Worm (Caenorhabditis elegans) whole organism, L4 larva: ENCODE results near the gene C54E10.7.

ENCODE experiments used
- D1046.2 ChIP-seq: fragments of 200-800 bp; sonication (Bioruptor generic); IDR thresholded peaks from 2 replicates; pipeline ENCODE4 v1.3.6; 2022; ENCODE audit warnings: missing genetic modification characterization, missing compliant biosample characterization
- F44E2.7 ChIP-seq: fragments of 200-800 bp; sonication (Bioruptor generic); IDR thresholded peaks from 2 replicates; pipeline ENCODE4 v2.1.2; 2022; ENCODE audit warnings: missing genetic modification characterization, missing compliant biosample characterization
- F49E8.2 ChIP-seq: sonication (generic microtip); optimal IDR thresholded peaks from 2 replicates; lab custom pipeline; 2016; ENCODE audit warnings: missing compliant biosample characterization, mild to moderate bottlenecking, missing genetic modification characterization, borderline replicate concordance
- R02D3.7 ChIP-seq: fragments of 150-350 bp; sonication (generic microtip); optimal IDR thresholded peaks from 3 replicates; lab custom pipeline; 2014; ENCODE audit warnings: missing biosample characterization, missing genetic modification characterization
- Y105C5A.15 ChIP-seq: fragments of 200-800 bp; sonication (Bioruptor generic); IDR thresholded peaks from 2 replicates; pipeline ENCODE4 v1.3.6; 2022; ENCODE audit warnings: missing genetic modification characterization, missing compliant biosample characterization
- ZK337.2 ChIP-seq: fragments of 200-800 bp; sonication (Bioruptor generic); IDR thresholded peaks from 2 replicates; pipeline ENCODE4 v1.3.6; 2022; ENCODE audit warnings: missing genetic modification reagents, missing genetic modification characterization, missing compliant biosample characterization
- ZK546.5 ChIP-seq, 2 experiments: sonication (generic microtip); optimal IDR thresholded peaks; 2 replicates each; lab custom pipeline; 2017; ENCODE audit warnings: missing biosample characterization in 2 of 2, missing genetic modification characterization in 2 of 2
- aly-2 ChIP-seq: sonication (generic microtip); optimal IDR thresholded peaks from 2 replicates; lab custom pipeline; 2018; ENCODE audit warnings: missing biosample characterization, missing genetic modification characterization
- arid-1 ChIP-seq: fragments of 200-800 bp; sonication (Bioruptor generic); conservative IDR thresholded peaks from 2 replicates; pipeline ENCODE4 v1.3.6; 2022; ENCODE audit warnings: missing genetic modification reagents, missing genetic modification characterization, missing compliant biosample characterization
- attf-4 ChIP-seq: sonication (generic microtip); optimal IDR thresholded peaks from 3 replicates; lab custom pipeline; 2017; ENCODE audit warnings: missing biosample characterization, missing genetic modification characterization
- ceh-28 ChIP-seq: fragments of 150-350 bp; optimal IDR thresholded peaks from 2 replicates; lab custom pipeline; 2014; ENCODE audit warnings: missing biosample characterization, missing genetic modification reagents, missing genetic modification characterization
- ces-1 ChIP-seq: fragments of 150-350 bp; sonication (generic microtip); optimal IDR thresholded peaks from 4 replicates; lab custom pipeline; 2014; ENCODE audit warnings: missing biosample characterization, missing genetic modification reagents, missing genetic modification characterization
- daf-12 ChIP-seq: fragments of 150-350 bp; optimal IDR thresholded peaks from 2 replicates; lab custom pipeline; 2014; ENCODE audit warnings: missing biosample characterization, missing genetic modification reagents, missing genetic modification characterization
- dmd-6 ChIP-seq: fragments of 200-800 bp; sonication (Bioruptor generic); IDR thresholded peaks from 2 replicates; pipeline ENCODE4 v1.3.6; 2022; ENCODE audit warnings: missing genetic modification reagents, missing genetic modification characterization, missing compliant biosample characterization
- dmd-9 ChIP-seq: fragments of 200-800 bp; sonication (Bioruptor generic); IDR thresholded peaks from 2 replicates; pipeline ENCODE4 v1.3.6; 2022; ENCODE audit warnings: missing genetic modification reagents, missing genetic modification characterization, missing compliant biosample characterization
- duxl-1 ChIP-seq: sonication (generic microtip); optimal IDR thresholded peaks from 2 replicates; lab custom pipeline; 2016; ENCODE audit warnings: mild to moderate bottlenecking, missing genetic modification characterization, moderate library complexity, missing compliant biosample characterization; ENCODE audit not compliant: poor library complexity
- dve-1 ChIP-seq: sonication (generic microtip); optimal IDR thresholded peaks from 2 replicates; lab custom pipeline; 2017; ENCODE audit warnings: antibody characterized with exemption, mild to moderate bottlenecking, missing genetic modification characterization, missing compliant biosample characterization; ENCODE audit not compliant: insufficient read depth
- hlh-11 ChIP-seq: fragments of 200-800 bp; sonication (Bioruptor generic); optimal IDR thresholded peaks from 2 replicates; lab custom pipeline; 2018; ENCODE audit warnings: mild to moderate bottlenecking, missing genetic modification characterization, missing compliant biosample characterization
- hlh-30 ChIP-seq: sonication (generic microtip); optimal IDR thresholded peaks from 2 replicates; lab custom pipeline; 2017; ENCODE audit warnings: antibody characterized with exemption, mild to moderate bottlenecking, missing genetic modification characterization, missing compliant biosample characterization; ENCODE audit not compliant: insufficient read depth
- hmg-1.1 ChIP-seq: fragments of 200-800 bp; sonication (Bioruptor generic); IDR thresholded peaks from 2 replicates; pipeline ENCODE4 v1.3.6; 2022; ENCODE audit warnings: missing genetic modification reagents, missing genetic modification characterization, missing compliant biosample characterization
- jun-1 ChIP-seq: fragments of 150-350 bp; optimal IDR thresholded peaks from 2 replicates; lab custom pipeline; 2014; ENCODE audit warnings: missing biosample characterization, missing genetic modification reagents, missing genetic modification characterization
- lim-7 ChIP-seq: fragments of 200-800 bp; sonication (Bioruptor generic); IDR thresholded peaks from 2 replicates; pipeline ENCODE4 v1.3.6; 2022; ENCODE audit warnings: missing genetic modification characterization, missing compliant biosample characterization
- lin-13 ChIP-seq: fragments of 150-350 bp; optimal IDR thresholded peaks from 2 replicates; lab custom pipeline; 2014; ENCODE audit warnings: missing biosample characterization, missing genetic modification reagents, missing genetic modification characterization
- lin-29 ChIP-seq: fragments of 200-800 bp; sonication (Bioruptor generic); IDR thresholded peaks from 2 replicates; pipeline ENCODE4 v1.3.6; 2022; ENCODE audit warnings: missing genetic modification reagents, missing genetic modification characterization, missing compliant biosample characterization
- lin-38 ChIP-seq: fragments of 200-800 bp; sonication (Bioruptor generic); IDR thresholded peaks from 2 replicates; pipeline ENCODE4 v1.3.6; 2022; ENCODE audit warnings: missing genetic modification reagents, missing genetic modification characterization, missing compliant biosample characterization
- lsy-2 ChIP-seq, 2 experiments: fragments of 150-350 bp in 1 of 2; sonication (generic microtip) in 1 of 2; optimal IDR thresholded peaks; 2 replicates each; lab custom pipeline; 2014 to 2017; ENCODE audit warnings: missing biosample characterization in 2 of 2, missing genetic modification characterization in 2 of 2
- mes-2 ChIP-seq: sonication (generic microtip); optimal IDR thresholded peaks from 2 replicates; lab custom pipeline; 2016; ENCODE audit warnings: missing genotype, mild to moderate bottlenecking, missing genetic modification characterization, missing compliant biosample characterization; ENCODE audit not compliant: poor library complexity, severe bottlenecking
- mxl-2 ChIP-seq: fragments of 200-800 bp; sonication (Bioruptor generic); conservative IDR thresholded peaks from 2 replicates; pipeline ENCODE4 v1.3.6; 2022; ENCODE audit warnings: missing genetic modification reagents, missing genetic modification characterization, missing compliant biosample characterization
- nhr-28 ChIP-seq: fragments of 150-350 bp; optimal IDR thresholded peaks from 2 replicates; lab custom pipeline; 2014; ENCODE audit warnings: missing biosample characterization, missing genetic modification characterization
- nhr-41 ChIP-seq: fragments of 200-800 bp; sonication (Bioruptor generic); IDR thresholded peaks from 2 replicates; pipeline ENCODE4 v1.3.6; 2022; ENCODE audit warnings: missing genetic modification reagents, missing genetic modification characterization, missing compliant biosample characterization
- nhr-42 ChIP-seq: fragments of 200-800 bp; sonication (Bioruptor generic); IDR thresholded peaks from 2 replicates; pipeline ENCODE4 v1.3.6; 2022; ENCODE audit warnings: missing genetic modification characterization, missing compliant biosample characterization
- nhr-6 ChIP-seq: fragments of 150-350 bp; optimal IDR thresholded peaks from 2 replicates; lab custom pipeline; 2014; ENCODE audit warnings: missing biosample characterization, missing genetic modification characterization
- nhr-77 ChIP-seq: fragments of 150-350 bp; optimal IDR thresholded peaks from 2 replicates; lab custom pipeline; 2014; ENCODE audit warnings: missing biosample characterization, missing genetic modification characterization
- php-3 ChIP-seq: fragments of 200-800 bp; sonication (Bioruptor generic); IDR thresholded peaks from 2 replicates; pipeline ENCODE4 v1.3.6; 2022; ENCODE audit warnings: missing genetic modification reagents, missing genetic modification characterization, missing compliant biosample characterization
- pqm-1 ChIP-seq: sonication (generic microtip); optimal IDR thresholded peaks from 2 replicates; lab custom pipeline; 2017; ENCODE audit warnings: missing biosample characterization, missing genetic modification characterization
- sdz-12 ChIP-seq: fragments of 200-800 bp; sonication (Bioruptor generic); optimal IDR thresholded peaks from 2 replicates; lab custom pipeline; 2018; ENCODE audit warnings: mild to moderate bottlenecking, missing genetic modification characterization, missing compliant biosample characterization
- set-16 ChIP-seq: fragments of 200-800 bp; sonication (Bioruptor generic); IDR thresholded peaks from 2 replicates; pipeline ENCODE4 v1.3.6; 2022; ENCODE audit warnings: missing genetic modification reagents, missing genetic modification characterization, missing compliant biosample characterization
- snpc-4 ChIP-seq: fragments of 150-350 bp; optimal IDR thresholded peaks from 2 replicates; lab custom pipeline; 2014; ENCODE audit warnings: missing biosample characterization, missing genetic modification characterization
- spr-3 ChIP-seq: fragments of 200-800 bp; sonication (Bioruptor generic); optimal IDR thresholded peaks from 2 replicates; lab custom pipeline; 2018; ENCODE audit warnings: mild to moderate bottlenecking, missing genetic modification characterization, missing compliant biosample characterization
- vab-7 ChIP-seq: fragments of 200-800 bp; sonication (Bioruptor generic); IDR thresholded peaks from 2 replicates; pipeline ENCODE4 v1.3.6; 2022; ENCODE audit warnings: missing genetic modification reagents, missing genetic modification characterization, missing compliant biosample characterization
- zag-1 ChIP-seq: fragments of 150-350 bp; optimal IDR thresholded peaks from 2 replicates; lab custom pipeline; 2014; ENCODE audit warnings: missing biosample characterization, missing genetic modification characterization
- zfp-2 ChIP-seq: sonication (generic microtip); optimal IDR thresholded peaks from 2 replicates; lab custom pipeline; 2016; ENCODE audit warnings: mild to moderate bottlenecking, missing genetic modification characterization, missing compliant biosample characterization
- zip-11 ChIP-seq: fragments of 200-800 bp; sonication (Bioruptor generic); IDR thresholded peaks from 2 replicates; pipeline ENCODE4 v1.3.6; 2022; ENCODE audit warnings: missing genetic modification characterization, missing compliant biosample characterization
- zip-2 ChIP-seq: fragments of 150-350 bp; optimal IDR thresholded peaks from 2 replicates; lab custom pipeline; 2014; ENCODE audit warnings: missing biosample characterization, missing genetic modification characterization

The C54E10.7 gene

DNA sequence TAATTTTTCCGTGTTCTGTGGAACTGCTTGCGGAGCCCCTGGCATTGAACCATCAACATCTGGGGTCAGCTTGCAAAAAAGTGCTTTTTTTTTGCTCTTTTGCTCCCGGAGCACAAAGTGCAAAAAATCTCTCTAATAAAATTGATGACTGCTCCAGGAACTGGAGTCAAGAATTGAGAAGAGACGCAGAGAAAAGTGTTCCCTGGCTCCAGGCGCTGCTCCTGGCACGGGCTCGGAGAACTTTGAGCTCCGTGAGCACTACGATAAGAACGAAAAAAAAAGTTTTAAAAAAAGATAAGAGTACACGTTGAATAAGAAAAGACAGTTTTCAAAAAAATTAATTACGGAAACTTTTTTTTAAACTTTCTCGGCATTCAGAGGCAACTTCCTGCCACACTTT lies 28.7 kb upstream of the C54E10.7 start (continued):
- TF ChIP-seq mes-2 (tag; lab: Kevin White, UChicago) (no peak), dmd-9 (no peak), arid-1 (GFP tag; lab: Robert Waterston, UW) (no peak), nhr-28 (tag; lab: Kevin White, UChicago) (peak; percentile 71), lin-13 (no peak), hlh-30 (tag; lab: Kevin White, UChicago) (peak; percentile 3), ces-1 (GFP tag; lab: Kevin White, UChicago) (no peak), pqm-1 (tag; lab: Kevin White, UChicago) (peak; percentile 58), zip-2 (tag; lab: Kevin White, UChicago) (no peak), daf-12 (tag; lab: Kevin White, UChicago) (no peak), zag-1 (tag; lab: Kevin White, UChicago) (no peak), lin-38 (GFP tag; lab: Robert Waterston, UW) (no peak), ceh-28 (tag; lab: Kevin White, UChicago) (no peak), mxl-2 (GFP tag; lab: Robert Waterston, UW) (no peak), snpc-4 (tag; lab: Kevin White, UChicago) (no peak), lsy-2 (tag; optimal IDR thresholded peaks at IDR 0.05; lab: Kevin White, UChicago) (peak in 1 of 2 experiments; percentile 40), lin-29 (GFP tag; lab: Robert Waterston, UW) (no peak), hlh-11 (tag; lab: Kevin White, UChicago) (peak; percentile 79), hmg-1.1 (GFP tag; lab: Robert Waterston, UW) (no peak), ZK337.2 (GFP tag; lab: Robert Waterston, UW) (no peak), jun-1 (tag; lab: Kevin White, UChicago) (no peak), ZK546.5 (tag; optimal IDR thresholded peaks at IDR 0.05; lab: Kevin White, UChicago) (no peak), nhr-42 (GFP tag; lab: Robert Waterston, UW) (no peak), php-3 (GFP tag; lab: Robert Waterston, UW) (peak; percentile 40; the same call in 1 of the 2 replicates), duxl-1 (tag; lab: Kevin White, UChicago) (peak; percentile 92), Y105C5A.15 (GFP tag; lab: Robert Waterston, UW) (no peak), dve-1 (tag; lab: Kevin White, UChicago) (peak; percentile 77), nhr-77 (tag; lab: Kevin White, UChicago) (peak; percentile 2), nhr-41 (no peak)
- TF ChIP-seq, all 104 proteins: peak for 15

- no peak for TF ChIP-seq F49E8.2 (tag; lab: Kevin White, UChicago)
- 0 out of 2 replicates have a peak, but pooled peaks have one; percentile 9 for TF ChIP-seq set-16
Observed at ce11 chrV:18783474-18783873, 28.0 kb upstream of the C54E10.7 start, which contains the start of gene Y17D7B.10. Gene Y17D7B.10, plus strand, starts transcription at chrV:18783716.

ce11 chrV:18786694-18787093 lies 24.8 kb upstream of the C54E10.7 start, which contains the start of gene Y17D7B.3:
Gene Y17D7B.3, minus strand, starts transcription at chrV:18786794.
- TF ChIP-seq D1046.2 (GFP tag; lab: Robert Waterston, UW), result no peak
- TF ChIP-seq, all 104 proteins: peak for 0

- TF ChIP-seq aly-2 (tag; lab: Kevin White, UChicago) (no peak), F44E2.7 (GFP tag; lab: Robert Waterston, UW) (no peak), sdz-12 (GFP tag; lab: Kevin White, UChicago) (no peak), nhr-6 (tag; lab: Kevin White, UChicago) (peak; percentile 62), nhr-41 (no peak), mes-2 (tag; lab: Kevin White, UChicago) (no peak), R02D3.7 (tag; lab: Kevin White, UChicago) (no peak), lim-7 (GFP tag; lab: Robert Waterston, UW) (no peak), F49E8.2 (tag; lab: Kevin White, UChicago) (no peak), lin-29 (GFP tag; lab: Robert Waterston, UW) (no peak), spr-3 (GFP tag; lab: Kevin White, UChicago) (no peak), zip-2 (tag; lab: Kevin White, UChicago) (peak; percentile 73), dve-1 (tag; lab: Kevin White, UChicago) (no peak), dmd-6 (GFP tag; lab: Robert Waterston, UW) (peak; percentile 39), vab-7 (GFP tag; lab: Robert Waterston, UW) (no peak), zfp-2 (tag; lab: Kevin White, UChicago) (no peak), attf-4 (tag; lab: Kevin White, UChicago) (no peak), snpc-4 (tag; lab: Kevin White, UChicago) (no peak), zip-11 (GFP tag; lab: Robert Waterston, UW) (no peak)
Observed at ce11 chrV:18787417-18787918, 24.0 kb upstream of the C54E10.7 start, which contains the start of gene Y17D7B.2. Gene Y17D7B.2, plus strand, starts transcription at chrV:18787739.
